Worm (Caenorhabditis elegans): Measurements from ENCODE around the gene tsp-9.
A peak's percentile ranks its signal among the peaks of the same experiment; 100 is the strongest.

The tsp-9 gene

DNA sequence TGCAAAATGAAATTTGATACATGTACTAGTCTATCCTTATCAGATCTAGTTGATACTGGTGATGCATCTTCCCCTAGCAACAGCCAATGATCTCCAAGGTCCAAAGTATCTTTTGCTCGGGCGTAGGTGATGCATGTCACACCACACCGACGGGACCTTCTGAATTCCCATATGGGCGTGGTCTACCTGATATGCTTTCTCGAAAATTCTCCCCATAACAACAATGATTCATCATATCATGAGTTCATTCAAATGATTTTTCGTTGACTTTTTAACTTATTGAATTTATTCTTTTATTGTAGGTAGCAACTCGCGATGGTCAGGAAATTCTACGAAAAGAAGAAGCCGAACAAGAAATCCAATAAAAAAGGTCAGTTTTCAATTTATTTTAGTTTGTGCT is 36.7 kb upstream of the tsp-9 start, which contains the start of gene C46H3.1:
Gene C46H3.1, plus strand, starts transcription at position 301 of the 400 bp plus-strand sequence.
- no peak for TF ChIP-seq dmd-9 (GFP tag; IDR thresholded peaks at IDR 0.05)

- no peak for TF ChIP-seq ceh-20 (GFP tag; IDR thresholded peaks at IDR 0.05)
- TF ChIP-seq snpc-4 (tag; optimal IDR thresholded peaks at IDR 0.05): no peak
- 0 out of 2 replicates have a peak, but pooled peaks have one; percentile 36 for TF ChIP-seq egl-43 (GFP tag; IDR thresholded peaks at IDR 0.05)
- TF ChIP-seq set-16 (GFP tag; IDR thresholded peaks at IDR 0.05): peak; percentile 75
Observed at ce11 chrX:1213136-1213535, 32.7 kb upstream of the tsp-9 start.

DNA sequence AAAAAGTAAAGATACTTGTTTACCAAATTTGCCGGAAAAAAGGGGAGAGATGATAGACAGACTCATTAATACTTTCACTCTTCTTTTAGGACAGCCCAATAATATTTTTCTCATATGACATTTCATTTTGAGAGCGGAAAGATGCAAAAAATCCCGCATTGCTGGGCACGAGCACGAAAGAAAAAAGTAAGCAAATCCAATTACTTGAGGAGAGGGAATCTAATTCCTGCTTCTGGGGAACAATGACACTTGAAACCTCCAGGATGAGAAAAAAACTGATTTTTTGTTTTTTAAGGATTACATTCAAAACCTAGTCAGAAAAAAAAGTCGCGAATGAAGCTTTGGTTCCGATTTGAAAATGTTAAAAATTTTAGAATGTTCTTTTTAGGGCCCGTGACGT is 29.0 kb upstream of the tsp-9 start:
- TF ChIP-seq tag-97 (GFP tag; IDR thresholded peaks at IDR 0.05) (no peak), ctbp-1 (GFP tag; IDR thresholded peaks at IDR 0.05) (0 out of 2 replicates have a peak, but pooled peaks have one; percentile 23), fkh-10 (GFP tag; optimal IDR thresholded peaks at IDR 0.05) (peak; percentile 87), Y48G9A.11 (GFP tag; IDR thresholded peaks at IDR 0.05) (no peak), Y105C5A.15 (GFP tag; IDR thresholded peaks at IDR 0.05) (no peak), madf-9 (GFP tag; conservative IDR thresholded peaks at IDR 0.05) (no peak), ces-1 (GFP tag; optimal IDR thresholded peaks at IDR 0.05) (peak; percentile 44), fos-1 (tag; optimal IDR thresholded peaks at IDR 0.05) (no peak)

- TF ChIP-seq aha-1 (tag): peak; percentile 92
- TF ChIP-seq hlh-30 (tag; optimal IDR thresholded peaks at IDR 0.05; ENCODE audit: insufficient read depth): no peak
- no peak for TF ChIP-seq egl-43 (GFP tag; IDR thresholded peaks at IDR 0.05)
Observed at ce11 chrX:1218457-1218856, 27.4 kb upstream of the tsp-9 start.

DNA sequence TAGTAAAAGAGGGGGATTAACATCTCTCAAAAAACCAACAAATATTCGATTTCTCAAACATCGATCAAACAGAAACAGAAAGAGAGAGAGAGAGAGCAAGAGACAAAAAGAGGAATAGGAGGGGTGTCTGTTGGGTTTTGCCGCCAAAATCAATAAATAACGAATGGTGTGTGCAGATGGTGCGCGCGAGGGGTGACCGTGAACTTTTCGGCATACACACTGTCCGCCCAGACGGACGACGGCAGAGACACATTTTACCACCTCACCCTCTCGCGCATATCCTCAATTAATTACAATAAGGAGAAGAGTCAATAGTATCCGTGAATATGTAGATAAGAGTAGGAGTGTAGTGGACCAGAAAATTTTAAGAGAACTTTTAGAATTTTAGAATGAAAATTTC is 23.4 kb upstream of the tsp-9 start:
- peak; percentile 29 for TF ChIP-seq nhr-6 (tag; optimal IDR thresholded peaks at IDR 0.05)
- TF ChIP-seq nhr-25 (tag; optimal IDR thresholded peaks at IDR 0.05; ENCODE audit: borderline replicate concordance, insufficient read depth): no peak
- TF ChIP-seq R02D3.7 (tag; optimal IDR thresholded peaks at IDR 0.05): no peak
- TF ChIP-seq unc-62 (GFP tag; optimal IDR thresholded peaks at IDR 0.05 in 1 of 2): peak in 1 of 2 experiments; percentile 76
- TF ChIP-seq unc-62 (tag; optimal IDR thresholded peaks at IDR 0.05): no peak
- TF ChIP-seq duxl-1 (tag; optimal IDR thresholded peaks at IDR 0.05; ENCODE audit: poor library complexity): no peak
- no peak for TF ChIP-seq saeg-2 (GFP tag; IDR thresholded peaks at IDR 0.05)
- TF ChIP-seq nhr-28 (tag; optimal IDR thresholded peaks at IDR 0.05): no peak
- no peak for TF ChIP-seq lin-15B (tag; optimal IDR thresholded peaks at IDR 0.05)
- TF ChIP-seq F44E2.7 (GFP tag; IDR thresholded peaks at IDR 0.05): no peak
- no peak for TF ChIP-seq Y105C5A.15 (GFP tag; IDR thresholded peaks at IDR 0.05)
- no peak for TF ChIP-seq zfp-3 (GFP tag; conservative IDR thresholded peaks at IDR 0.05)
- TF ChIP-seq nhr-42 (GFP tag; IDR thresholded peaks at IDR 0.05): no peak
- TF ChIP-seq mes-2 (tag; optimal IDR thresholded peaks at IDR 0.05; ENCODE audit: poor library complexity, severe bottlenecking): peak; percentile 5
- TF ChIP-seq lin-38 (GFP tag; IDR thresholded peaks at IDR 0.05): no peak

DNA sequence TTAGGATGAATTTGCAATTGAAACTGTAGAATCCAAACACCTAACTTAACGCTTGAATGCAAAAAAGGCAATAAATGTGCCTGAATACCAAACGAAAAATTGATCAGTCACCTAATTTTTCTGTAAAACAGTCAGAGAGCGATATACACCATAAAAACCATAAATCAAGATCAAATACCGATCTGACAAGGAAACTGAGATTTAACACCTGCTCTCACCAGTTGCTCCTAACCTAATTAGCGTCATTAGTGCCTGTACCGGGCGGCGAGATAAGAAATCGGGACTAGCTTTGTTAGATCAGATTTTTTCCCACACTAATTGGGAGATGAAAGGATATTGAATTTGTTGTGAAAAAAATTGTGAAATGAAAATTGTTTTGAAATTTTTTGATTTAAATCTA is 22.7 kb upstream of the tsp-9 start:
- TF ChIP-seq nhr-102 (tag; optimal IDR thresholded peaks at IDR 0.05): no peak
- no peak for TF ChIP-seq ceh-32 (tag; optimal IDR thresholded peaks at IDR 0.05; ENCODE audit: poor library complexity)
- no peak for TF ChIP-seq lin-39 (tag; optimal IDR thresholded peaks at IDR 0.05)
- TF ChIP-seq aha-1 (tag): peak; percentile 75
- no peak for TF ChIP-seq hlh-11 (tag; optimal IDR thresholded peaks at IDR 0.05)

Data from whole organism, L4 larva.